Fruit fly (Drosophila melanogaster): ENCODE data around the gene CG12078.

The CG12078 gene

dm6 chr3L:3246378-3247129, 2.5 kb upstream of the CG12078 start (continued):
- TF ChIP-seq Hr39 (GFP tag; optimal IDR thresholded peaks at IDR 0.05): peak; percentile 91
- peak; percentile 94 for TF ChIP-seq svp (GFP tag)
- TF ChIP-seq CG9139 (GFP tag; optimal IDR thresholded peaks at IDR 0.05): peak; percentile 100
- TF ChIP-seq cyc (GFP tag; optimal IDR thresholded peaks at IDR 0.05): peak; percentile 89
- TF ChIP-seq salr (GFP tag; optimal IDR thresholded peaks at IDR 0.05): peak; percentile 85 to 89
- peak; percentile 98 for TF ChIP-seq Eip93F (GFP tag; optimal IDR thresholded peaks at IDR 0.05)
- peak; percentile 90 for TF ChIP-seq esn (GFP tag; optimal IDR thresholded peaks at IDR 0.05)
- peak; percentile 67 for TF ChIP-seq dac (GFP tag; optimal IDR thresholded peaks at IDR 0.05)
- TF ChIP-seq CG34406 (GFP tag; optimal IDR thresholded peaks at IDR 0.05): peak; percentile 92
- peak; percentile 87 for TF ChIP-seq CG6792 (GFP tag; optimal IDR thresholded peaks at IDR 0.05)
- TF ChIP-seq CG11294 (GFP tag; IDR thresholded peaks at IDR 0.05): peak; percentile 66
- peak; percentile 85 for TF ChIP-seq OdsH (GFP tag; optimal IDR thresholded peaks at IDR 0.05)
- peak; percentile 82 for TF ChIP-seq CG10631 (GFP tag; optimal IDR thresholded peaks at IDR 0.05)
- peak; percentile 99 for TF ChIP-seq CG10669 (GFP tag; optimal IDR thresholded peaks at IDR 0.05)
- peak; percentile 95 for TF ChIP-seq CG8119 (GFP tag; IDR thresholded peaks at IDR 0.05)
- peak; percentile 86 for TF ChIP-seq lz (GFP tag; optimal IDR thresholded peaks at IDR 0.05)
- TF ChIP-seq CG4318 (GFP tag; optimal IDR thresholded peaks at IDR 0.05): peak; percentile 6
- TF ChIP-seq Met (GFP tag; optimal IDR thresholded peaks at IDR 0.05): peak; percentile 90
- TF ChIP-seq CG6276 (GFP tag; optimal IDR thresholded peaks at IDR 0.05): peak; percentile 94
- TF ChIP-seq pdm3 (GFP tag; optimal IDR thresholded peaks at IDR 0.05): peak; percentile 78
- TF ChIP-seq Lpt (GFP tag; optimal IDR thresholded peaks at IDR 0.05): peak; percentile 93
- TF ChIP-seq Ets21C (GFP tag; optimal IDR thresholded peaks at IDR 0.05): peak; percentile 86

dm6 chr3L:3245189-3245588, 1.1 kb upstream of the CG12078 start:
- TF ChIP-seq Sox15 (GFP tag; optimal IDR thresholded peaks at IDR 0.05) (peak; percentile 77), Sox14 (GFP tag; optimal IDR thresholded peaks at IDR 0.05) (peak; percentile 71), achi (GFP tag; optimal IDR thresholded peaks at IDR 0.05) (peak; percentile 87), Sox102F (GFP tag; optimal IDR thresholded peaks at IDR 0.05) (peak; percentile 88), Hr4 (GFP tag; optimal IDR thresholded peaks at IDR 0.05) (peak; percentile 36), CG10631 (GFP tag; optimal IDR thresholded peaks at IDR 0.05) (peak; percentile 88), CG34406 (GFP tag; optimal IDR thresholded peaks at IDR 0.05) (peak; percentile 89), Hr38 (GFP tag; optimal IDR thresholded peaks at IDR 0.05) (no peak), CG7368 (GFP tag; optimal IDR thresholded peaks at IDR 0.05) (peak; percentile 49), CG31627 (GFP tag; optimal IDR thresholded peaks at IDR 0.05) (peak; percentile 79), Ets21C (GFP tag; optimal IDR thresholded peaks at IDR 0.05) (peak; percentile 67), CG11294 (GFP tag; IDR thresholded peaks at IDR 0.05) (no peak), Blimp-1 (GFP tag; optimal IDR thresholded peaks at IDR 0.05) (peak; percentile 47), CG16779 (tag; optimal IDR thresholded peaks at IDR 0.05) (peak; percentile 86), pdm3 (GFP tag; optimal IDR thresholded peaks at IDR 0.05) (peak; percentile 86), Hr39 (GFP tag; optimal IDR thresholded peaks at IDR 0.05) (peak; percentile 78), CG11902 (GFP tag; optimal IDR thresholded peaks at IDR 0.05) (peak; percentile 47), eg (GFP tag; IDR thresholded peaks at IDR 0.05) (no peak), CG9139 (GFP tag; optimal IDR thresholded peaks at IDR 0.05) (peak; percentile 74), topi (GFP tag; optimal IDR thresholded peaks at IDR 0.05) (peak; percentile 83), CG10669 (GFP tag; optimal IDR thresholded peaks at IDR 0.05) (peak; percentile 88), spab (GFP tag; optimal IDR thresholded peaks at IDR 0.05) (peak; percentile 86), fd59A (GFP tag; optimal IDR thresholded peaks at IDR 0.05) (peak; percentile 90), Smox (GFP tag; optimal IDR thresholded peaks at IDR 0.05) (peak; percentile 88), CG8319 (GFP tag; optimal IDR thresholded peaks at IDR 0.05) (peak; percentile 68), CG32006 (GFP tag; optimal IDR thresholded peaks at IDR 0.05) (peak; percentile 50), Eip93F (GFP tag; optimal IDR thresholded peaks at IDR 0.05) (peak; percentile 85), vri (GFP tag; optimal IDR thresholded peaks at IDR 0.05) (peak; percentile 81), CG6276 (GFP tag; optimal IDR thresholded peaks at IDR 0.05) (no peak), Ets96B (tag; optimal IDR thresholded peaks at IDR 0.05) (peak; percentile 92), ss (GFP tag; optimal IDR thresholded peaks at IDR 0.05) (peak; percentile 93 to 96), esn (GFP tag; optimal IDR thresholded peaks at IDR 0.05) (peak; percentile 89), CG8119 (GFP tag; IDR thresholded peaks at IDR 0.05) (peak; percentile 82), CG8632 (GFP tag; optimal IDR thresholded peaks at IDR 0.05) (peak; percentile 92), OdsH (GFP tag; optimal IDR thresholded peaks at IDR 0.05) (peak; percentile 87), CG11762 (GFP tag; optimal IDR thresholded peaks at IDR 0.05; ENCODE audit: insufficient read depth) (peak; percentile 79), Gug (GFP tag; IDR thresholded peaks at IDR 0.05) (peak; percentile 56), svp (GFP tag) (peak; percentile 93)
